Fruit fly (Drosophila melanogaster) whole organism, embryonic: ENCODE data around the gene mRpS10.

Experiments
- Abd-B ChIP-seq: fragments of 200-800 bp; sonication (Bioruptor generic); optimal IDR thresholded peaks from 2 replicates; lab custom pipeline; 2018; ENCODE audit warnings: missing biosample characterization, mild to moderate bottlenecking, missing genetic modification characterization, moderate library complexity
- Adf1 ChIP-seq: fragments of 200-800 bp; sonication (Bioruptor generic); IDR thresholded peaks from 2 replicates; pipeline ENCODE4 v1.3.6; 2022; ENCODE audit warnings: missing biosample characterization, missing genetic modification characterization
- Awh ChIP-seq: fragments of 200-800 bp; sonication (Bioruptor generic); IDR thresholded peaks from 2 replicates; pipeline ENCODE4, ENCODE4 v1.3.6; 2022; ENCODE audit warnings: missing biosample characterization, missing genetic modification characterization
- CG11085 ChIP-seq: fragments of 200-800 bp; sonication (Bioruptor generic); IDR thresholded peaks from 2 replicates; pipeline ENCODE4 v1.3.6; 2022; ENCODE audit warnings: missing biosample characterization, missing genetic modification characterization
- CG14667 ChIP-seq: fragments of 200-800 bp; sonication (Bioruptor generic); IDR thresholded peaks from 2 replicates; pipeline ENCODE4 v1.3.6; 2022; ENCODE audit warnings: missing biosample characterization, missing genetic modification characterization
- CG15073 ChIP-seq: fragments of 200-800 bp; sonication (Bioruptor generic); optimal IDR thresholded peaks from 2 replicates; lab custom pipeline; 2016; ENCODE audit warnings: missing biosample characterization, missing genetic modification characterization
- CG17612 ChIP-seq: fragments of 200-800 bp; sonication (Bioruptor generic); IDR thresholded peaks from 2 replicates; pipeline ENCODE4 v1.3.6; 2022; ENCODE audit warnings: missing biosample characterization, missing genetic modification characterization
- CG1792 ChIP-seq: fragments of 200-800 bp; sonication (Bioruptor generic); optimal IDR thresholded peaks from 2 replicates; lab custom pipeline; 2016; ENCODE audit warnings: missing biosample characterization, missing genetic modification characterization
- CG31224 ChIP-seq: fragments of 200-800 bp; sonication (Bioruptor generic); IDR thresholded peaks from 2 replicates; pipeline ENCODE4 v1.3.6; 2022; ENCODE audit warnings: missing biosample characterization, missing genetic modification characterization
- CG31388 ChIP-seq: fragments of 200-800 bp; sonication (Bioruptor generic); optimal IDR thresholded peaks from 2 replicates; lab custom pipeline; 2016; ENCODE audit warnings: missing biosample characterization, missing genetic modification characterization
- CG31441 ChIP-seq: fragments of 200-800 bp; sonication (Bioruptor generic); IDR thresholded peaks from 2 replicates; pipeline ENCODE4 v1.3.6; 2022; ENCODE audit warnings: missing biosample characterization, missing genetic modification characterization
- CG3726 ChIP-seq: fragments of 200-800 bp; sonication (Bioruptor generic); IDR thresholded peaks from 3 replicates; pipeline ENCODE4, ENCODE4 v1.3.6; 2022; ENCODE audit warnings: missing biosample characterization, missing genetic modification characterization
- CG3995 ChIP-seq: fragments of 200-800 bp; sonication (Bioruptor generic); optimal IDR thresholded peaks from 3 replicates; lab custom pipeline; 2016; ENCODE audit warnings: missing biosample characterization, missing genetic modification characterization
- CG6272 ChIP-seq: fragments of 200-800 bp; sonication (Bioruptor generic); IDR thresholded peaks from 2 replicates; pipeline ENCODE4 v1.3.6; 2022; ENCODE audit warnings: missing biosample characterization, missing genetic modification characterization
- CG7987 ChIP-seq: fragments of 200-800 bp; sonication (Bioruptor generic); optimal IDR thresholded peaks from 2 replicates; lab custom pipeline; 2018; ENCODE audit warnings: missing biosample characterization, mild to moderate bottlenecking, missing genetic modification characterization, moderate library complexity
- CG9727 ChIP-seq: fragments of 200-800 bp; sonication (Bioruptor generic); optimal IDR thresholded peaks from 3 replicates; lab custom pipeline; 2017; ENCODE audit warnings: missing biosample characterization, mild to moderate bottlenecking, missing genetic modification characterization
- CHES-1-like ChIP-seq: fragments of 200-800 bp; sonication (Bioruptor generic); optimal IDR thresholded peaks from 2 replicates; lab custom pipeline; 2016; ENCODE audit warnings: missing biosample characterization, missing genetic modification characterization
- D19B ChIP-seq: fragments of 200-800 bp; sonication (Bioruptor generic); optimal IDR thresholded peaks from 2 replicates; lab custom pipeline; 2017; ENCODE audit warnings: missing biosample characterization, mild to moderate bottlenecking, missing genetic modification characterization
- E2f1 ChIP-seq: fragments of 200-800 bp; sonication (Bioruptor generic); IDR thresholded peaks from 2 replicates; pipeline ENCODE4 v1.3.6; 2022; ENCODE audit warnings: missing biosample characterization, missing genetic modification characterization
- Fer1 ChIP-seq: fragments of 200-800 bp; sonication (Bioruptor generic); optimal IDR thresholded peaks from 2 replicates; lab custom pipeline; 2017; ENCODE audit warnings: missing biosample characterization, mild to moderate bottlenecking, missing genetic modification characterization
- Hmr ChIP-seq: fragments of 200-800 bp; sonication (Bioruptor generic); optimal IDR thresholded peaks from 3 replicates; lab custom pipeline; 2017; ENCODE audit warnings: mild to moderate bottlenecking, missing biosample characterization, missing genetic modification reagents, missing genetic modification characterization
- Hr3 ChIP-seq: fragments of 200-800 bp; sonication (Bioruptor generic); optimal IDR thresholded peaks from 3 replicates; lab custom pipeline; 2016; ENCODE audit warnings: missing biosample characterization, missing genetic modification characterization
- Jarid2 ChIP-seq: fragments of 200-800 bp; sonication (Bioruptor generic); optimal IDR thresholded peaks from 3 replicates; lab custom pipeline; 2017; ENCODE audit warnings: mild to moderate bottlenecking, missing biosample characterization, missing genetic modification reagents, missing genetic modification characterization
- Kr ChIP-seq: fragments of 200-800 bp; sonication (Bioruptor generic); optimal IDR thresholded peaks from 2 replicates; lab custom pipeline; 2017; ENCODE audit warnings: missing biosample characterization, mild to moderate bottlenecking, missing genetic modification characterization
- NC2α ChIP-seq: fragments of 200-800 bp; sonication (Bioruptor generic); optimal IDR thresholded peaks from 2 replicates; lab custom pipeline; 2016; ENCODE audit warnings: missing biosample characterization, missing genetic modification characterization
- Nf-YB ChIP-seq: fragments of 200-800 bp; sonication (Bioruptor generic); optimal IDR thresholded peaks from 3 replicates; lab custom pipeline; 2019; ENCODE audit warnings: missing biosample characterization, mild to moderate bottlenecking, missing genetic modification characterization, moderate library complexity
- Pdp1 ChIP-seq, 2 experiments: fragments of 200-800 bp; sonication (Bioruptor generic); optimal IDR thresholded peaks; 3 replicates each; lab custom pipeline; 2016; ENCODE audit warnings: missing biosample characterization in 2 of 2, missing genetic modification characterization in 2 of 2, mild to moderate bottlenecking in 1 of 2, moderate library complexity in 1 of 2
- Side ChIP-seq: fragments of 200-800 bp; sonication (Bioruptor generic); optimal IDR thresholded peaks from 2 replicates; lab custom pipeline; 2016; ENCODE audit warnings: missing biosample characterization, missing genetic modification characterization
- Sin3A ChIP-seq: fragments of >200 bp; optimal IDR thresholded peaks from 2 replicates; lab custom pipeline; 2018
- Stat92E ChIP-seq, 3 experiments: fragments of >200 bp in 2 of 3; fragments of 200-800 bp in 1 of 3; sonication (Bioruptor generic) in 1 of 3; optimal IDR thresholded peaks; 2 replicates each; lab custom pipeline; 2017 to 2019; ENCODE audit warnings: missing biosample characterization in 3 of 3, missing genetic modification characterization in 3 of 3, mild to moderate bottlenecking in 1 of 3, moderate library complexity in 1 of 3
- Vsx1 ChIP-seq: fragments of 200-800 bp; sonication (Bioruptor generic); optimal IDR thresholded peaks from 2 replicates; lab custom pipeline; 2017; ENCODE audit warnings: missing biosample characterization, mild to moderate bottlenecking, missing genetic modification characterization, missing genetic modification reagents
- ash1 ChIP-seq: fragments of 200-800 bp; sonication (Bioruptor generic); optimal IDR thresholded peaks from 2 replicates; lab custom pipeline; 2018; ENCODE audit warnings: missing biosample characterization, mild to moderate bottlenecking, missing genetic modification characterization
- dysf ChIP-seq: fragments of 200-800 bp; sonication (Bioruptor generic); IDR thresholded peaks from 3 replicates; pipeline ENCODE4 v1.3.6; 2022; ENCODE audit warnings: missing biosample characterization, missing genetic modification characterization
- fd3F ChIP-seq: fragments of 200-800 bp; sonication (Bioruptor generic); optimal IDR thresholded peaks from 2 replicates; lab custom pipeline; 2018; ENCODE audit warnings: missing biosample characterization, mild to moderate bottlenecking, missing genetic modification characterization, moderate library complexity
- gfzf ChIP-seq: fragments of 200-800 bp; sonication (Bioruptor generic); optimal IDR thresholded peaks from 2 replicates; lab custom pipeline; 2016; ENCODE audit warnings: missing biosample characterization, mild to moderate bottlenecking, missing genetic modification characterization, moderate library complexity
- gro ChIP-seq: fragments of 200-800 bp; sonication (Bioruptor generic); optimal IDR thresholded peaks from 2 replicates; lab custom pipeline; 2016; ENCODE audit warnings: missing biosample characterization, missing genetic modification characterization
- gt ChIP-seq: fragments of 200-800 bp; sonication (Bioruptor generic); IDR thresholded peaks from 2 replicates; pipeline ENCODE4 v1.3.6; 2022; ENCODE audit warnings: missing biosample characterization, missing genetic modification characterization
- hb ChIP-seq: fragments of 200-800 bp; sonication (Bioruptor generic); IDR thresholded peaks from 3 replicates; pipeline ENCODE4 v1.3.6; 2022; ENCODE audit warnings: missing biosample characterization, missing genetic modification characterization; ENCODE audit not compliant: partially characterized antibody
- her ChIP-seq: fragments of 200-800 bp; sonication (Bioruptor generic); optimal IDR thresholded peaks from 2 replicates; lab custom pipeline; 2016; ENCODE audit warnings: missing biosample characterization, missing genetic modification characterization
- kah ChIP-seq: fragments of 200-800 bp; sonication (Bioruptor generic); optimal IDR thresholded peaks from 2 replicates; lab custom pipeline; 2018; ENCODE audit warnings: missing biosample characterization, mild to moderate bottlenecking, missing genetic modification characterization
- kay ChIP-seq: fragments of 200-800 bp; sonication (Bioruptor generic); optimal IDR thresholded peaks from 2 replicates; lab custom pipeline; 2016; ENCODE audit warnings: missing biosample characterization, missing genetic modification characterization
- lab ChIP-seq: fragments of 200-800 bp; sonication (Bioruptor generic); optimal IDR thresholded peaks from 3 replicates; lab custom pipeline; 2017; ENCODE audit warnings: missing biosample characterization, missing genetic modification characterization, mild to moderate bottlenecking, moderate library complexity, missing genetic modification reagents
- odd ChIP-seq: fragments of 200-800 bp; sonication (Bioruptor generic); optimal IDR thresholded peaks from 2 replicates; lab custom pipeline; 2017; ENCODE audit warnings: missing biosample characterization, mild to moderate bottlenecking, missing genetic modification characterization
- onecut ChIP-seq: fragments of 200-800 bp; sonication (Bioruptor generic); IDR thresholded peaks from 2 replicates; pipeline ENCODE4 v1.3.6; 2022; ENCODE audit warnings: missing biosample characterization, missing genetic modification characterization
- pfk ChIP-seq: fragments of 200-800 bp; sonication (Bioruptor generic); optimal IDR thresholded peaks from 2 replicates; lab custom pipeline; 2018; ENCODE audit warnings: missing biosample characterization, mild to moderate bottlenecking, missing genetic modification characterization, moderate library complexity
- ranshi ChIP-seq: fragments of 200-800 bp; sonication (Bioruptor generic); IDR thresholded peaks from 2 replicates; pipeline ENCODE4 v1.3.6; 2022; ENCODE audit warnings: missing biosample characterization, missing genetic modification characterization
- schlank ChIP-seq: fragments of 200-800 bp; sonication (Bioruptor generic); optimal IDR thresholded peaks from 2 replicates; lab custom pipeline; 2018; ENCODE audit warnings: missing biosample characterization, mild to moderate bottlenecking, missing genetic modification characterization
- sr ChIP-seq: fragments of 200-800 bp; sonication (Bioruptor generic); IDR thresholded peaks from 3 replicates; pipeline ENCODE4 v1.3.6; 2022; ENCODE audit warnings: missing biosample characterization, missing genetic modification characterization
- vvl ChIP-seq: fragments of 200-800 bp; sonication (Bioruptor generic); IDR thresholded peaks from 2 replicates; pipeline ENCODE4 v1.3.6; 2022; ENCODE audit warnings: missing biosample characterization, missing genetic modification characterization

mRpS10 gene

dm6 chr3R:15208712-15209499 lies 20.6 kb upstream of the mRpS10 start, which contains the start of the genes Spn88Eb and Mau2 (continued):
- TF ChIP-seq Hmr (GFP tag; lab: Kevin White, UChicago) (no peak), CG3995 (GFP tag; lab: Kevin White, UChicago) (peak; percentile 100), kah (GFP tag; lab: Kevin White, UChicago) (peak; percentile 4), Nf-YB (no peak), lab (no peak), ash1 (GFP tag; lab: Kevin White, UChicago) (no peak), dysf (GFP tag; lab: Robert Waterston, UW) (peak; percentile 80), Kr (GFP tag; lab: Kevin White, UChicago) (no peak), Sin3A (lab: Kevin White, UChicago) (peak; percentile 61), hb (GFP tag; lab: Robert Waterston, UW) (no peak), Adf1 (GFP tag; lab: Robert Waterston, UW) (peak; percentile 49; the same call in 1 of the 2 replicates), NC2α (no peak), Hr3 (GFP tag; lab: Kevin White, UChicago) (peak; percentile 60), schlank (tag; lab: Kevin White, UChicago) (peak; percentile 7), Vsx1 (GFP tag; lab: Kevin White, UChicago) (no peak), Abd-B (GFP tag; lab: Kevin White, UChicago) (peak; percentile 63), Awh (GFP tag; lab: Robert Waterston, UW) (peak; percentile 24; the same call in 1 of the 2 replicates), CG14667 (peak; percentile 82), onecut (GFP tag; lab: Robert Waterston, UW) (peak; percentile 57), Pdp1 (GFP tag; optimal IDR thresholded peaks at IDR 0.05; lab: Kevin White, UChicago) (peak; percentile 35 to 73), ranshi (peak; percentile 66), CG31441 (peak; percentile 100), CG3726 (GFP tag; lab: Robert Waterston, UW) (peak; percentile 52; the same call in 1 of the 3 replicates), CG7987 (GFP tag; lab: Kevin White, UChicago) (peak; percentile 10), D19B (no peak), CG1792 (GFP tag; lab: Kevin White, UChicago) (no peak), her (GFP tag; lab: Kevin White, UChicago) (peak; percentile 52), Jarid2 (GFP tag; lab: Kevin White, UChicago) (no peak), CG9727 (peak; percentile 48), pfk (GFP tag; lab: Kevin White, UChicago) (no peak), odd (no peak), CG31224 (GFP tag; lab: Robert Waterston, UW) (peak; percentile 70), CG15073 (GFP tag; lab: Kevin White, UChicago) (no peak), kay (GFP tag; lab: Kevin White, UChicago) (peak; percentile 60), gfzf (peak; percentile 28), gro (peak; percentile 78), vvl (GFP tag; lab: Robert Waterston, UW) (peak; percentile 83), CG6272 (GFP tag; lab: Robert Waterston, UW) (peak; percentile 75), sr (GFP tag; lab: Robert Waterston, UW) (0 out of 3 replicates have a peak, but pooled peaks have one; percentile 5), Stat92E (GFP tag; optimal IDR thresholded peaks at IDR 0.05; lab: Kevin White, UChicago) (no peak), Side (GFP tag; lab: Kevin White, UChicago) (peak; percentile 20), Fer1 (GFP tag; lab: Kevin White, UChicago) (peak; percentile 63), CG17612 (GFP tag; lab: Robert Waterston, UW) (peak; percentile 53; the same call in 1 of the 2 replicates), CG31388 (no peak), gt (no peak), fd3F (peak; percentile 34), CHES-1-like (GFP tag; lab: Kevin White, UChicago) (peak; percentile 78), CG11085 (GFP tag; lab: Robert Waterston, UW) (peak; percentile 76), E2f1 (GFP tag; lab: Robert Waterston, UW) (peak; percentile 72)
